Worm (Caenorhabditis elegans): ENCODE measurements around the gene srx-34.

DNA sequence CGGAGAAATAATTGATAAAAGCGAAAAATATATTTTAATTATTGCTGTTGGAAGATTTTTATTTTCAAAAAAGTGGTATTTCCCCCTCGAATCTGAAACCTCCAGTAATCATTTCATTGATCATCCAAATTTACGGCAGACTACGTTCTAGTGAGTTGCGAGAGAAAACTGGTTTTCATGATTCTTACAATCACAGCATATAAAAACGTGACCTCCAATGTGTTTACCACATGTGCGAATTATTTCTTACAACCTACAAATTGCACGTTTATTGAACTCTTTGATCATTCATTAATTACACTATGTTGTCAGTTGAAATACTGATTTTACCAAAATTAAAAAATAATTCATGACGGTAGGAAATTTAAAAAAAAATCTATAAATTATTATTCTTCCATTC, 30.9 kb downstream of the srx-34 start:
- no peak for TF ChIP-seq fkh-10 (GFP tag; optimal IDR thresholded peaks at IDR 0.05)
- TF ChIP-seq ceh-18 (tag; optimal IDR thresholded peaks at IDR 0.05), result no peak
- no peak for TF ChIP-seq tbx-2 (tag; optimal IDR thresholded peaks at IDR 0.05)

All from whole organism, late embryonic.